Worm (Caenorhabditis elegans) whole organism, L3 larva: ENCODE data around the gene ZK287.1.

Experiments used
- R02D3.7 ChIP-seq: fragments of 150-350 bp; optimal IDR thresholded peaks from 2 replicates; lab custom pipeline; 2014; ENCODE audit warnings: missing biosample characterization, missing genetic modification characterization
- ZK546.5 ChIP-seq: sonication (generic microtip); optimal IDR thresholded peaks from 2 replicates; lab custom pipeline; 2017; ENCODE audit warnings: missing biosample characterization, missing genetic modification characterization
- aly-2 ChIP-seq: fragments of 150-350 bp; optimal IDR thresholded peaks from 2 replicates; lab custom pipeline; 2014; ENCODE audit warnings: missing biosample characterization, missing genetic modification characterization
- ama-1 ChIP-seq: fragments of 150-350 bp; optimal IDR thresholded peaks from 2 replicates; lab custom pipeline; 2018
- ceh-16 ChIP-seq: sonication (generic microtip); optimal IDR thresholded peaks from 2 replicates; lab custom pipeline; 2017; ENCODE audit warnings: missing biosample characterization, missing genetic modification characterization
- ceh-82 ChIP-seq: fragments of 150-350 bp; optimal IDR thresholded peaks from 2 replicates; lab custom pipeline; 2014; ENCODE audit warnings: missing biosample characterization, missing genetic modification characterization
- daf-12 ChIP-seq: fragments of 150-350 bp; optimal IDR thresholded peaks from 2 replicates; lab custom pipeline; 2014; ENCODE audit warnings: missing biosample characterization, missing genetic modification reagents, missing genetic modification characterization
- egl-27 ChIP-seq: sonication (generic microtip); optimal IDR thresholded peaks from 4 replicates; lab custom pipeline; 2017; ENCODE audit warnings: missing biosample characterization, missing genetic modification reagents, missing genetic modification characterization
- egl-5 ChIP-seq: fragments of 150-350 bp; optimal IDR thresholded peaks from 2 replicates; lab custom pipeline; 2017; ENCODE audit warnings: missing biosample characterization, missing genetic modification reagents, missing genetic modification characterization, inconsistent platforms
- elt-1 ChIP-seq: fragments of 150-350 bp; optimal IDR thresholded peaks from 2 replicates; lab custom pipeline; 2014; ENCODE audit warnings: missing biosample characterization, missing genetic modification characterization
- elt-2 ChIP-seq: sonication (generic microtip); optimal IDR thresholded peaks from 2 replicates; lab custom pipeline; 2016; ENCODE audit warnings: missing genetic modification reagents, mild to moderate bottlenecking, missing genetic modification characterization, missing compliant biosample characterization
- fkh-10 ChIP-seq: sonication (generic microtip); optimal IDR thresholded peaks from 2 replicates; lab custom pipeline; 2017; ENCODE audit warnings: missing biosample characterization, missing genetic modification reagents, missing genetic modification characterization
- fkh-2 ChIP-seq: fragments of 150-350 bp; optimal IDR thresholded peaks from 2 replicates; lab custom pipeline; 2014; ENCODE audit warnings: missing biosample characterization, missing genetic modification reagents, missing genetic modification characterization
- fos-1 ChIP-seq: fragments of 150-350 bp; optimal IDR thresholded peaks from 2 replicates; lab custom pipeline; 2014; ENCODE audit warnings: missing biosample characterization, missing genetic modification characterization
- lin-39 ChIP-seq: fragments of 150-350 bp; optimal IDR thresholded peaks from 2 replicates; lab custom pipeline; 2018; ENCODE audit warnings: missing biosample characterization, missing genetic modification reagents, missing genetic modification characterization
- lsy-12 ChIP-seq: sonication (generic microtip); optimal IDR thresholded peaks from 2 replicates; lab custom pipeline; 2016; ENCODE audit warnings: mild to moderate bottlenecking, missing genetic modification characterization, missing compliant biosample characterization
- mdl-1 ChIP-seq: fragments of 150-350 bp; optimal IDR thresholded peaks from 2 replicates; lab custom pipeline; 2014; ENCODE audit warnings: missing biosample characterization, missing genetic modification characterization
- nfya-1 ChIP-seq: sonication (generic microtip); optimal IDR thresholded peaks from 2 replicates; lab custom pipeline; 2017; ENCODE audit warnings: missing genetic modification characterization, mild to moderate bottlenecking, missing compliant biosample characterization, antibody characterized with exemption, moderate library complexity; ENCODE audit not compliant: insufficient read depth
- nhr-11 ChIP-seq: fragments of 150-350 bp; optimal IDR thresholded peaks from 2 replicates; lab custom pipeline; 2014; ENCODE audit warnings: missing biosample characterization, missing genetic modification characterization
- nhr-12 ChIP-seq: fragments of 150-350 bp; optimal IDR thresholded peaks from 2 replicates; lab custom pipeline; 2014; ENCODE audit warnings: missing biosample characterization, missing genetic modification characterization
- nhr-23 ChIP-seq: fragments of 150-350 bp; optimal IDR thresholded peaks from 2 replicates; lab custom pipeline; 2014; ENCODE audit warnings: missing biosample characterization, missing genetic modification reagents, missing genetic modification characterization
- nhr-237 ChIP-seq: fragments of 150-350 bp; optimal IDR thresholded peaks from 2 replicates; lab custom pipeline; 2014; ENCODE audit warnings: missing biosample characterization, missing genetic modification characterization
- nhr-25 ChIP-seq: sonication (generic microtip); optimal IDR thresholded peaks from 2 replicates; lab custom pipeline; 2017; ENCODE audit warnings: missing biosample characterization, missing genetic modification characterization
- nhr-28 ChIP-seq: fragments of 150-350 bp; optimal IDR thresholded peaks from 2 replicates; lab custom pipeline; 2014; ENCODE audit warnings: missing biosample characterization, missing genetic modification characterization
- nhr-43 ChIP-seq: sonication (generic microtip); optimal IDR thresholded peaks from 2 replicates; lab custom pipeline; 2016; ENCODE audit warnings: mild to moderate bottlenecking, missing genetic modification characterization, missing compliant biosample characterization; ENCODE audit not compliant: poor library complexity, severe bottlenecking
- nhr-67 ChIP-seq: fragments of 150-350 bp; optimal IDR thresholded peaks from 2 replicates; lab custom pipeline; 2014; ENCODE audit warnings: missing biosample characterization, missing genetic modification characterization
- nhr-76 ChIP-seq: fragments of 150-350 bp; sonication (generic microtip); optimal IDR thresholded peaks from 5 replicates; lab custom pipeline; 2014; ENCODE audit warnings: missing biosample characterization, missing genetic modification characterization
- pha-4 ChIP-seq: fragments of 150-350 bp; optimal IDR thresholded peaks from 2 replicates; lab custom pipeline; 2014; ENCODE audit warnings: missing biosample characterization, missing genetic modification reagents, missing genetic modification characterization
- pqm-1 ChIP-seq: fragments of 150-350 bp; optimal IDR thresholded peaks from 2 replicates; lab custom pipeline; 2017; ENCODE audit warnings: missing biosample characterization, missing genetic modification characterization, inconsistent platforms
- skn-1 ChIP-seq: fragments of 150-350 bp; optimal IDR thresholded peaks from 2 replicates; lab custom pipeline; 2014; ENCODE audit warnings: missing biosample characterization, missing genetic modification characterization
- snpc-4 ChIP-seq: fragments of 150-350 bp; optimal IDR thresholded peaks from 2 replicates; lab custom pipeline; 2014; ENCODE audit warnings: missing biosample characterization, missing genetic modification characterization
- unc-39 ChIP-seq: sonication (generic microtip); optimal IDR thresholded peaks from 4 replicates; lab custom pipeline; 2017; ENCODE audit warnings: missing biosample characterization, missing genetic modification characterization
- ztf-11 ChIP-seq: fragments of 150-350 bp; optimal IDR thresholded peaks from 2 replicates; lab custom pipeline; 2014; ENCODE audit warnings: missing biosample characterization, missing genetic modification characterization
- ztf-4 ChIP-seq: fragments of 150-350 bp; optimal IDR thresholded peaks from 2 replicates; lab custom pipeline; 2014; ENCODE audit warnings: missing biosample characterization, missing genetic modification characterization

The ZK287.1 gene

DNA sequence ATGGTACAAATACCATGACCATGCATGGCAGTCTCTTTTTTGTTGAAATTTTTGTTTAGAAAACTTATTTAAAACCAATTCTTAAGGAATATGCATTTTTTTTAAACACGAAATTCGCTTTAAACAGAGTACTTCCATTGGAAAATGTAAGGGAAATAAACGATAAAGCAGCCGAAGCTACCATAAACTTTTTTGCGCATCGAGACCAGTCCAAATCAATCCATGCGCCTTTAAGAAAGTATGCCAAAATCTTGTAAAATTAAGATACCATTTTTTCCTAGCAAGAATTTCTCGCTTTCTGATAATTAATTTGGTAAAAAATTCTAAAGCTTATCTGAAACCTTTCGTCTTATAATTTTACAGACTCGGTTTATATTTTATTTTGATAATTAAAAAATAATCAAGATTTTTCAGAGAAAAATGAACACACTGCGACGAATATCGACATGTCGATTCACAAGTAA lies 26.2 kb downstream of the ZK287.1 start, which contains the start of gene ZK287.7:
TSS of gene ZK287.7 (plus strand) at position 414 of the 464 bp plus-strand sequence.
- TF ChIP-seq lsy-12 (tag; lab: Kevin White, UChicago) (no peak), nhr-28 (tag; lab: Kevin White, UChicago) (no peak)
- TF ChIP-seq, all 47 proteins: peak for 0

DNA sequence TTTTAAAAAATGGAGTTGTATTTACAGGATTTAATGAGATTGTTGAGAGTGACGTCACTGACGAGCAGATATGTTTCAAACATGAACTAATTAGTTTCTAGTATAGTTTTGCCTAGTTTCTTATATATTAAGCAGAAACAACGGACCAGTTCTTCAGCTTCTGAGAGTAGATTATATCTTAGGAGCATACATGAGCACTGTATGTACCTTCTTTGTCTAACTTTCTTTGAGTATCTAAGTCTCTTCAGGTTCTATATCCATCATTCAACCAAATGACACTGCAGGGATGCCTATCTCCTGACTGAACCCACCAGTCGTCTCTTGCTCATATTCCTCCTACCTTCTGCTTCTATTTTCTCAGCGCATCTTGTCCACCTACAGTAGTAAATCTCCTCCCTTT lies 30.2 kb downstream of the ZK287.1 start, which contains the start of gene her-1:
TSS of gene her-1 (plus strand) at position 301 of the 400 bp plus-strand sequence.
- TF ChIP-seq nfya-1 (tag; lab: Kevin White, UChicago) (no peak), mdl-1 (tag; lab: Kevin White, UChicago) (no peak), elt-1 (tag; lab: Kevin White, UChicago) (no peak), fkh-10 (GFP tag; lab: Kevin White, UChicago) (no peak), egl-5 (tag; lab: Kevin White, UChicago) (no peak)
- TF ChIP-seq, all 47 proteins: peak for 0

DNA sequence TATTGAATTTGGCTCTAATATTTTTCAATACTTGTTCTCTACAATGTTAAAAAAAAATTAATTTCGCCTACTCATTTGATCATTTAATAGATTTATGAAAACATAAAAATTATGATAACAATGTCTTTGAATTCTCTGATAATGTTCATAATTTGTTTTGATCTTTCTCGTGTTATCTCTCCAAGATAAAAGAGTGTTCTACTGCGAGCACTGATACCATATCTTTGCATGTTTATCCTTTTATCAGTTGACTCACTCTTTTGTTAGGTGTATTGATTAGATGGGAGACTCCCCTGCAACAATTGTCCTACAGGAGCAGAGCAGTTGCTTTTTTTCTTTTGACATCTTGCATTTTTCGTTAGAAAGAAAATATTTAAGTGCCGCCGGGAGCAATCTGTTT lies 32.7 kb downstream of the ZK287.1 start:
- peak; percentile 15 for TF ChIP-seq elt-2 (tag; lab: Kevin White, UChicago)
- TF ChIP-seq fkh-2, result no peak
- TF ChIP-seq egl-27, result no peak
- no peak for TF ChIP-seq snpc-4 (tag; lab: Kevin White, UChicago)
- no peak for TF ChIP-seq nhr-237

DNA sequence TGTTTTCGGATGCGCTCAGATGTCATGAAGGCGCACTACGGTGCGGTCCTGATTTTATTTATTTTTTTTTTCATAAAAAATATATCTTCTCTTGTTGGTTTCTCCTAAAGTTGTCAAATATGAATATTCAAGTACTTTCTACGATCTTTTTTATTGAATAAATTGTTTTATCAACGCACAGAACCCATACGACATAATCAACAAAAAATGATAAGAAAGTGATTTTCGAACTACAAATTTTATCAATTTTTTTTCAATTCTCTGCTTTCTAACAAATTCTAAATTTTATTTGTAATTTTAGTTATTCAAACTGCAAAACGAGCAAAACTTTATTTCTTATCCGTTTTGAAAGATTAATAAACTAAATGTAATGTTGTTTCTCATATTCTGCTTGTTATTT lies 35.4 kb downstream of the ZK287.1 start:
- TF ChIP-seq skn-1 (tag; lab: Kevin White, UChicago) (no peak), ama-1 (lab: Kevin White, UChicago) (no peak), nhr-11 (tag; lab: Kevin White, UChicago) (no peak), R02D3.7 (tag; lab: Kevin White, UChicago) (no peak), elt-2 (tag; lab: Kevin White, UChicago) (peak; percentile 70), daf-12 (no peak), fos-1 (tag; lab: Kevin White, UChicago) (no peak), ZK546.5 (tag; lab: Kevin White, UChicago) (no peak), nhr-25 (tag; lab: Kevin White, UChicago) (no peak), egl-5 (tag; lab: Kevin White, UChicago) (no peak), lin-39 (tag; lab: Kevin White, UChicago) (no peak), pqm-1 (tag; lab: Kevin White, UChicago) (peak; percentile 32), nhr-67 (tag; lab: Kevin White, UChicago) (no peak), pha-4 (tag; lab: Kevin White, UChicago) (no peak)

DNA sequence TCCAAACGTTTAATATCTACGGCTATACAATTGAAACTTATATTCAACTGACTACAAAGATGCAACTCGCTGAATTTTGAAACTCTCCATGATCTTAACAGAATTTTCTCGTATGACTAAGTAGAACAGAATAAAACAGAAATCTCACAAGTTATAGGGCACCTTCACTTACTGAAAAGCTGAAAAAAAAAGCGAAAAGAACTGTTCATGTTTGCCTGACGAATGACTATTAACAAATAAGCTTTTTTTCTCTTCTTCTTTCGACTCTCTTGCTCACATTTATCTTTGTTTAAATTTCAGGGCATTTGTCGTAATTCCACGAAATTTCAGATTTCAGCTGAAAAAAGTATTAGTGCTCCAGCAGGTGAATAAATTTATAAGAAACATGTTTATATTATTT lies 36.3 kb downstream of the ZK287.1 start, which contains the start of gene xbx-6:
TSS of gene xbx-6 (plus strand) at position 301 of the 400 bp plus-strand sequence.
- TF ChIP-seq egl-5 (tag; lab: Kevin White, UChicago) (no peak), ceh-82 (no peak), ceh-16 (tag; lab: Kevin White, UChicago) (no peak), egl-27 (no peak), elt-1 (tag; lab: Kevin White, UChicago) (no peak), nhr-23 (no peak), R02D3.7 (tag; lab: Kevin White, UChicago) (no peak), ZK546.5 (tag; lab: Kevin White, UChicago) (no peak), ztf-4 (tag; lab: Kevin White, UChicago) (no peak), nhr-76 (tag; lab: Kevin White, UChicago) (no peak), nhr-12 (tag; lab: Kevin White, UChicago) (no peak), aly-2 (no peak), unc-39 (tag; lab: Kevin White, UChicago) (no peak), ztf-11 (tag; lab: Kevin White, UChicago) (no peak), mdl-1 (tag; lab: Kevin White, UChicago) (no peak), daf-12 (no peak)

DNA sequence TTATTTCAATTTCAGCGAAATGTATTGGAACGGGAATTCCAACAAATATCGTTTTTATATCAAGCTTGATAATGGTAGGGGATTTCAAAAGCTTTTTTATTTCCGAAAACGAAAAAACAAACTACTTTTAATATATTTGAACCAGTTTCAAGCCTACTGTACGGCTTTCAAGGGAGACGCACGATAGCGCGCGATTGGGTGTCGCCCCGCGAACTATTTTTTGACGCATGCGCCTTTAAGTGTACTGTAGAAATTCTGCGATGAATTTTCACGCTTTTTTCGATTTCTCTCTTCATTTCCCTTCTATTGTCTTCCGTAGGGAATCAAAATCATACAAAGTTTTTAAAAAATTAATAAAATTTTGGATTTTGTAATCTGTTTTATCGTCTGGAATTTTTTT lies 37.1 kb downstream of the ZK287.1 start:
- TF ChIP-seq nhr-43 (no peak), nhr-67 (tag; lab: Kevin White, UChicago) (no peak), ama-1 (lab: Kevin White, UChicago) (no peak), nhr-23 (no peak), elt-1 (tag; lab: Kevin White, UChicago) (no peak), elt-2 (tag; lab: Kevin White, UChicago) (no peak), ceh-82 (no peak)
